Fruit fly (Drosophila melanogaster) whole organism, embryonic: ENCODE measurements around the gene CG6040.
A peak's percentile ranks its signal among the peaks of the same experiment; 100 is the strongest.

Experiments
- Ada2b ChIP-seq: fragments of 200-800 bp; sonication (Bioruptor generic); IDR thresholded peaks from 2 replicates; pipeline ENCODE4 v1.3.6; 2022; ENCODE audit warnings: missing biosample characterization, missing genetic modification characterization
- Bdp1 ChIP-seq: fragments of 200-800 bp; sonication (Bioruptor generic); optimal IDR thresholded peaks from 3 replicates; lab custom pipeline; 2016; ENCODE audit warnings: missing biosample characterization, missing genetic modification characterization
- Bgb ChIP-seq: fragments of 200-800 bp; sonication (Bioruptor generic); IDR thresholded peaks from 2 replicates; pipeline ENCODE4 v1.3.6; 2022; ENCODE audit warnings: missing biosample characterization, missing genetic modification characterization; ENCODE audit not compliant: partially characterized antibody
- CG11247 ChIP-seq: fragments of 200-800 bp; sonication (Bioruptor generic); IDR thresholded peaks from 2 replicates; pipeline ENCODE4 v1.3.6; 2022; ENCODE audit warnings: missing biosample characterization, missing genetic modification characterization
- CG12391 ChIP-seq: fragments of 200-800 bp; sonication (Bioruptor generic); optimal IDR thresholded peaks from 3 replicates; lab custom pipeline; 2018; ENCODE audit warnings: missing biosample characterization, mild to moderate bottlenecking, missing genetic modification characterization, moderate library complexity
- CG15514 ChIP-seq: fragments of 200-800 bp; sonication (Bioruptor generic); optimal IDR thresholded peaks from 3 replicates; lab custom pipeline; 2017; ENCODE audit warnings: missing biosample characterization, missing genetic modification characterization, mild to moderate bottlenecking, moderate library complexity, missing genetic modification reagents
- CG15601 ChIP-seq: fragments of 200-800 bp; sonication (Bioruptor generic); optimal IDR thresholded peaks from 3 replicates; lab custom pipeline; 2019; ENCODE audit warnings: missing biosample characterization, mild to moderate bottlenecking, missing genetic modification characterization, moderate library complexity
- CG17186 ChIP-seq: fragments of 200-800 bp; sonication (Bioruptor generic); optimal IDR thresholded peaks from 3 replicates; lab custom pipeline; 2017; ENCODE audit warnings: missing biosample characterization, missing genetic modification reagents, missing genetic modification characterization
- CG17328 ChIP-seq: fragments of 200-800 bp; sonication (Bioruptor generic); IDR thresholded peaks from 2 replicates; pipeline ENCODE4 v1.3.6; 2022; ENCODE audit warnings: missing biosample characterization, missing genetic modification characterization
- CG17612 ChIP-seq: fragments of 200-800 bp; sonication (Bioruptor generic); IDR thresholded peaks from 2 replicates; pipeline ENCODE4 v1.3.6; 2022; ENCODE audit warnings: missing biosample characterization, missing genetic modification characterization
- CG2116 ChIP-seq: fragments of 200-800 bp; sonication (Bioruptor generic); optimal IDR thresholded peaks from 3 replicates; lab custom pipeline; 2018; ENCODE audit warnings: missing biosample characterization, mild to moderate bottlenecking, missing genetic modification characterization
- CG2120 ChIP-seq: fragments of 200-800 bp; sonication (Bioruptor generic); optimal IDR thresholded peaks from 3 replicates; lab custom pipeline; 2016; ENCODE audit warnings: missing biosample characterization, missing genetic modification characterization
- CG2129 ChIP-seq: fragments of 200-800 bp; sonication (Bioruptor generic); IDR thresholded peaks from 2 replicates; pipeline ENCODE4 v1.3.6; 2022; ENCODE audit warnings: missing biosample characterization, missing genetic modification characterization; ENCODE audit not compliant: partially characterized antibody
- CG3995 ChIP-seq: fragments of 200-800 bp; sonication (Bioruptor generic); optimal IDR thresholded peaks from 3 replicates; lab custom pipeline; 2016; ENCODE audit warnings: missing biosample characterization, missing genetic modification characterization
- CG43689 ChIP-seq: fragments of 200-800 bp; sonication (Bioruptor generic); IDR thresholded peaks from 2 replicates; pipeline ENCODE4 v1.3.6; 2022; ENCODE audit warnings: missing biosample characterization, missing genetic modification characterization
- CG6254 ChIP-seq: fragments of 200-800 bp; sonication (Bioruptor generic); optimal IDR thresholded peaks from 3 replicates; lab custom pipeline; 2017; ENCODE audit warnings: mild to moderate bottlenecking, missing biosample characterization, missing genetic modification reagents, missing genetic modification characterization
- CG7745 ChIP-seq: fragments of 200-800 bp; sonication (Bioruptor generic); optimal IDR thresholded peaks from 2 replicates; lab custom pipeline; 2018; ENCODE audit warnings: missing biosample characterization, mild to moderate bottlenecking, missing genetic modification characterization, moderate library complexity
- CG8924 ChIP-seq: fragments of 200-800 bp; optimal IDR thresholded peaks from 3 replicates; lab custom pipeline; 2019; ENCODE audit warnings: missing biosample characterization, mild to moderate bottlenecking, missing genetic modification characterization, moderate library complexity
- CG9727 ChIP-seq: fragments of 200-800 bp; sonication (Bioruptor generic); optimal IDR thresholded peaks from 3 replicates; lab custom pipeline; 2017; ENCODE audit warnings: missing biosample characterization, mild to moderate bottlenecking, missing genetic modification characterization
- Drgx ChIP-seq: fragments of 200-800 bp; sonication (Bioruptor generic); IDR thresholded peaks from 2 replicates; pipeline ENCODE4 v1.3.6; 2022; ENCODE audit warnings: missing biosample characterization, missing genetic modification characterization
- ERR ChIP-seq: fragments of 200-800 bp; sonication (Bioruptor generic); optimal IDR thresholded peaks from 2 replicates; lab custom pipeline; 2016; ENCODE audit warnings: missing biosample characterization, missing genetic modification characterization
- Ets97D ChIP-seq: fragments of 200-800 bp; sonication (Bioruptor generic); optimal IDR thresholded peaks from 3 replicates; lab custom pipeline; 2016; ENCODE audit warnings: missing biosample characterization, missing genetic modification characterization
- Fer1 ChIP-seq: fragments of 200-800 bp; sonication (Bioruptor generic); optimal IDR thresholded peaks from 2 replicates; lab custom pipeline; 2017; ENCODE audit warnings: missing biosample characterization, mild to moderate bottlenecking, missing genetic modification characterization
- HLHmδ ChIP-seq: fragments of 200-800 bp; sonication (Bioruptor generic); optimal IDR thresholded peaks from 2 replicates; lab custom pipeline; 2018; ENCODE audit warnings: missing biosample characterization, mild to moderate bottlenecking, missing genetic modification characterization, moderate library complexity
- HmgD ChIP-seq: fragments of 200-800 bp; sonication (Bioruptor generic); optimal IDR thresholded peaks from 3 replicates; lab custom pipeline; 2016; ENCODE audit warnings: missing biosample characterization, missing genetic modification characterization
- HmgZ ChIP-seq: fragments of 200-800 bp; sonication (Bioruptor generic); optimal IDR thresholded peaks from 2 replicates; lab custom pipeline; 2018; ENCODE audit warnings: missing biosample characterization, mild to moderate bottlenecking, missing genetic modification characterization
- Hsf ChIP-seq: fragments of 200-800 bp; sonication (Bioruptor generic); optimal IDR thresholded peaks from 3 replicates; lab custom pipeline; 2016; ENCODE audit warnings: missing biosample characterization, missing genetic modification characterization
- Meics ChIP-seq: fragments of 200-800 bp; sonication (Bioruptor generic); optimal IDR thresholded peaks from 2 replicates; lab custom pipeline; 2017; ENCODE audit warnings: missing biosample characterization, mild to moderate bottlenecking, missing genetic modification characterization
- NK7.1 ChIP-seq: fragments of 200-800 bp; sonication (Bioruptor generic); optimal IDR thresholded peaks from 3 replicates; lab custom pipeline; 2016; ENCODE audit warnings: missing biosample characterization, missing genetic modification characterization
- Optix ChIP-seq: fragments of 200-800 bp; sonication (Bioruptor generic); IDR thresholded peaks from 3 replicates; pipeline ENCODE4 v1.3.6; 2022; ENCODE audit warnings: missing biosample characterization, missing genetic modification characterization
- Sox100B ChIP-seq: fragments of 200-800 bp; sonication (Bioruptor generic); optimal IDR thresholded peaks from 3 replicates; lab custom pipeline; 2018; ENCODE audit warnings: missing biosample characterization, mild to moderate bottlenecking, missing genetic modification characterization
- abd-A ChIP-seq: fragments of 200-800 bp; sonication (Bioruptor generic); optimal IDR thresholded peaks from 3 replicates; lab custom pipeline; 2019; ENCODE audit warnings: missing biosample characterization, mild to moderate bottlenecking, missing genetic modification characterization, moderate library complexity
- crc ChIP-seq: fragments of 200-800 bp; sonication (Bioruptor generic); optimal IDR thresholded peaks from 2 replicates; lab custom pipeline; 2016; ENCODE audit warnings: missing biosample characterization, missing genetic modification characterization
- dm ChIP-seq: fragments of 200-800 bp; sonication (Bioruptor generic); optimal IDR thresholded peaks from 3 replicates; lab custom pipeline; 2016; ENCODE audit warnings: missing biosample characterization, missing genetic modification characterization
- fu2 ChIP-seq: fragments of 200-800 bp; sonication (Bioruptor generic); optimal IDR thresholded peaks from 2 replicates; lab custom pipeline; 2016; ENCODE audit warnings: missing biosample characterization, missing genetic modification characterization
- gce ChIP-seq: fragments of 200-800 bp; sonication (Bioruptor generic); IDR thresholded peaks from 3 replicates; pipeline ENCODE4 v1.3.6; 2022; ENCODE audit warnings: missing biosample characterization, missing genetic modification characterization
- grn ChIP-seq: fragments of 200-800 bp; sonication (Bioruptor generic); optimal IDR thresholded peaks from 3 replicates; lab custom pipeline; 2017; ENCODE audit warnings: missing biosample characterization, missing genetic modification characterization
- her ChIP-seq: fragments of 200-800 bp; sonication (Bioruptor generic); optimal IDR thresholded peaks from 2 replicates; lab custom pipeline; 2016; ENCODE audit warnings: missing biosample characterization, missing genetic modification characterization
- kah ChIP-seq: fragments of 200-800 bp; sonication (Bioruptor generic); optimal IDR thresholded peaks from 2 replicates; lab custom pipeline; 2018; ENCODE audit warnings: missing biosample characterization, mild to moderate bottlenecking, missing genetic modification characterization
- nerfin-1 ChIP-seq: fragments of 200-800 bp; sonication (Bioruptor generic); optimal IDR thresholded peaks from 3 replicates; lab custom pipeline; 2019; ENCODE audit warnings: missing biosample characterization, mild to moderate bottlenecking, missing genetic modification characterization, moderate library complexity
- nerfin-2 ChIP-seq: fragments of 200-800 bp; sonication (Bioruptor generic); IDR thresholded peaks from 2 replicates; pipeline ENCODE4 v1.3.6; 2022; ENCODE audit warnings: missing biosample characterization, missing genetic modification characterization; ENCODE audit not compliant: partially characterized antibody
- phol ChIP-seq: fragments of 200-800 bp; sonication (Bioruptor generic); optimal IDR thresholded peaks from 3 replicates; lab custom pipeline; 2018; ENCODE audit warnings: missing biosample characterization, mild to moderate bottlenecking, missing genetic modification characterization, moderate library complexity
- pzg ChIP-seq: fragments of 200-800 bp; sonication (Bioruptor generic); optimal IDR thresholded peaks from 3 replicates; lab custom pipeline; 2018; ENCODE audit warnings: missing biosample characterization, mild to moderate bottlenecking, missing genetic modification characterization, moderate library complexity
- slbo ChIP-seq: fragments of 200-800 bp; sonication (Bioruptor generic); IDR thresholded peaks from 2 replicates; pipeline ENCODE4 v1.3.6; 2022; ENCODE audit warnings: missing biosample characterization, missing genetic modification characterization
- sqz ChIP-seq: fragments of 200-800 bp; sonication (Bioruptor generic); optimal IDR thresholded peaks from 3 replicates; lab custom pipeline; 2018; ENCODE audit warnings: missing biosample characterization, mild to moderate bottlenecking, missing genetic modification characterization
- ssp ChIP-seq: fragments of 200-800 bp; sonication (Bioruptor generic); IDR thresholded peaks from 2 replicates; pipeline ENCODE4 v1.3.6; 2022; ENCODE audit warnings: missing biosample characterization, missing genetic modification characterization
- stc ChIP-seq: fragments of 200-800 bp; sonication (Bioruptor generic); IDR thresholded peaks from 2 replicates; pipeline ENCODE4 v1.3.6; 2022; ENCODE audit warnings: missing biosample characterization, missing genetic modification characterization
- tio ChIP-seq: fragments of 200-800 bp; sonication (Bioruptor generic); optimal IDR thresholded peaks from 2 replicates; lab custom pipeline; 2017; ENCODE audit warnings: missing biosample characterization, missing genetic modification characterization, inconsistent platforms
- unc-4 ChIP-seq: fragments of 200-800 bp; sonication (Bioruptor generic); IDR thresholded peaks from 2 replicates; pipeline ENCODE4 v1.3.6; 2022; ENCODE audit warnings: missing biosample characterization, missing genetic modification characterization; ENCODE audit not compliant: partially characterized antibody
- zen2 ChIP-seq: fragments of 200-800 bp; sonication (Bioruptor generic); IDR thresholded peaks from 3 replicates; pipeline ENCODE4 v1.3.6; 2022; ENCODE audit warnings: missing biosample characterization, missing genetic modification characterization; ENCODE audit not compliant: partially characterized antibody

CG6040 gene

DNA sequence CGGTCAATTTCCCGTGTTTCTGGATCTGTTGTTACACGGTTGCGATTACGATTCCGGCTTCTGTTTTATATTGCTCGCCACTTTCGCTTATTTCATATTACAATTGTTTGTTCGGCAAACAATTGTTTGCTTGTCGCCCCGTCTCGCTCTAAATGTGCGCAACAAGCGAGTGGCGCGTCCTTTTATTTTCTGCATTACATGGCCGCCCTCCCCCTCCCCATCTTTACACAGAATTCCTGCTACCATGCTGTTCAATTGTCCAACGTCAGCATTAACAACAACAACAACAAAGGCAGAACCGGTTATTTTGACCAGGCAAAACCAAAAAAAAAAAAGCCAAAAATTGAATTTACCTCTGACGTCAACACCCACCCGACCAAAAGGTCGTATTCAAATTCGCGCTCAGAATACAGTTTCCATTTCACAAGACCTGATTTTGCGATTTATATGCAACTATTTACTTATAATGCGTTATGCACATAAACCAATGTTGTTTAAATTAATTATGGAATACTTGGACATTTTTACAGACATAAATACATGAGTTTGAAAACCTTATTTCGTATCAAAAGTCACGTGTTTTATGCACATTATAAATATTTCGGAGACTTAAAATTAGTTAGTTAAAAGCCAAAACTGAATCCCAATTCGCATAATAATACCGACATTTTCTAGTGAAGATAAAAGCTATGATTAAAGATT, 69.5 kb downstream of the CG6040 start (continued):
- TF ChIP-seq CG12391 (tag; lab: Kevin White, UChicago) = no peak
- no peak for TF ChIP-seq NK7.1
- TF ChIP-seq CG43689 (GFP tag; lab: Robert Waterston, UW) = no peak
- no peak for TF ChIP-seq phol (tag; lab: Kevin White, UChicago)
- TF ChIP-seq ERR (GFP tag; lab: Kevin White, UChicago) = no peak
- no peak for TF ChIP-seq CG7745
- TF ChIP-seq tio (GFP tag; lab: Kevin White, UChicago) = no peak
- peak; percentile 12 for TF ChIP-seq abd-A
- TF ChIP-seq CG9727 (GFP tag; lab: Kevin White, UChicago) = no peak
- no peak for TF ChIP-seq CG11247 (GFP tag; lab: Robert Waterston, UW)
- no peak for TF ChIP-seq nerfin-2
- 0 out of 3 replicates have a peak, but pooled peaks have one; percentile 1 for TF ChIP-seq zen2 (GFP tag; lab: Robert Waterston, UW)
- no peak for TF ChIP-seq CG3995
- peak; percentile 56 for TF ChIP-seq CG8924 (tag; lab: Kevin White, UChicago)
- TF ChIP-seq Ets97D (GFP tag; lab: Kevin White, UChicago) = no peak
- TF ChIP-seq Drgx = no peak
- TF ChIP-seq grn (GFP tag; lab: Kevin White, UChicago) = no peak
- TF ChIP-seq Ada2b (GFP tag; lab: Robert Waterston, UW) = no peak
- no peak for TF ChIP-seq her
- no peak for TF ChIP-seq gce (GFP tag; lab: Robert Waterston, UW)
- TF ChIP-seq CG17186 (GFP tag; lab: Kevin White, UChicago) = no peak
- TF ChIP-seq Bgb (GFP tag; lab: Robert Waterston, UW) = no peak
- TF ChIP-seq slbo = no peak
- TF ChIP-seq HmgD (GFP tag; lab: Kevin White, UChicago) = no peak
- no peak for TF ChIP-seq ssp (GFP tag; lab: Robert Waterston, UW)
- TF ChIP-seq HmgZ (tag; lab: Kevin White, UChicago) = no peak
- no peak for TF ChIP-seq dm (GFP tag; lab: Kevin White, UChicago)
- TF ChIP-seq stc = no peak
- peak; percentile 97 for TF ChIP-seq sqz (GFP tag; lab: Kevin White, UChicago)
- TF ChIP-seq CG2129 (GFP tag; lab: Robert Waterston, UW) = no peak
- no peak for TF ChIP-seq kah (GFP tag; lab: Kevin White, UChicago)
- no peak for TF ChIP-seq Meics (GFP tag; lab: Kevin White, UChicago)
- no peak for TF ChIP-seq Sox100B (GFP tag; lab: Kevin White, UChicago)
- no peak for TF ChIP-seq crc (GFP tag; lab: Kevin White, UChicago)
- TF ChIP-seq CG15514 (GFP tag; lab: Kevin White, UChicago) = no peak
- no peak for TF ChIP-seq nerfin-1 (tag; lab: Kevin White, UChicago)
- no peak for TF ChIP-seq pzg (GFP tag; lab: Kevin White, UChicago)
- TF ChIP-seq HLHmδ = no peak
- no peak for TF ChIP-seq CG2116 (GFP tag; lab: Kevin White, UChicago)
- TF ChIP-seq CG6254 (GFP tag; lab: Kevin White, UChicago) = no peak
- no peak for TF ChIP-seq Bdp1
- no peak for TF ChIP-seq Fer1 (GFP tag; lab: Kevin White, UChicago)
- no peak for TF ChIP-seq CG17612 (GFP tag; lab: Robert Waterston, UW)
- TF ChIP-seq Hsf (GFP tag; lab: Kevin White, UChicago) = no peak
- no peak for TF ChIP-seq CG15601 (tag; lab: Kevin White, UChicago)
- no peak for TF ChIP-seq fu2 (GFP tag; lab: Kevin White, UChicago)
- TF ChIP-seq unc-4 (GFP tag; lab: Robert Waterston, UW) = peak; percentile 10; the same call in 1 of the 2 replicates
- TF ChIP-seq Optix (GFP tag; lab: Robert Waterston, UW) = no peak
- TF ChIP-seq CG2120 (GFP tag; lab: Kevin White, UChicago) = peak; percentile 31
- no peak for TF ChIP-seq CG17328 (GFP tag; lab: Robert Waterston, UW)
